Worm (Caenorhabditis elegans): Measurements from ENCODE around the gene hda-6.

Gene hda-6

ce11 chrIV:5326144-5326543 lies 38.0 kb downstream of the hda-6 start, which contains the start of gene Y4C6B.4:
Gene Y4C6B.4, plus strand, starts transcription at chrIV:5326444.
- TF ChIP-seq nhr-77 (tag; optimal IDR thresholded peaks at IDR 0.05) (no peak), hlh-17 (GFP tag; optimal IDR thresholded peaks at IDR 0.05; ENCODE audit: borderline replicate concordance) (no peak), grh-1 (GFP tag; IDR thresholded peaks at IDR 0.05) (no peak), nhr-84 (tag; optimal IDR thresholded peaks at IDR 0.05) (no peak), zip-4 (GFP tag; optimal IDR thresholded peaks at IDR 0.05) (no peak), dpl-1 (GFP tag; optimal IDR thresholded peaks at IDR 0.05) (no peak), snpc-4 (tag; optimal IDR thresholded peaks at IDR 0.05) (no peak), F16B12.6 (tag; optimal IDR thresholded peaks at IDR 0.05) (no peak), hlh-4 (tag; optimal IDR thresholded peaks at IDR 0.05) (no peak), unc-30 (tag; optimal IDR thresholded peaks at IDR 0.05) (no peak), lin-13 (GFP tag; optimal IDR thresholded peaks at IDR 0.05) (no peak), unc-98 (GFP tag; IDR thresholded peaks at IDR 0.05) (no peak), elt-3 (tag; optimal IDR thresholded peaks at IDR 0.05) (no peak)

- TF ChIP-seq fkh-10 (GFP tag; optimal IDR thresholded peaks at IDR 0.05) = no peak
- TF ChIP-seq unc-30 (tag; optimal IDR thresholded peaks at IDR 0.05) = no peak
- no peak for TF ChIP-seq lir-3 (tag; optimal IDR thresholded peaks at IDR 0.05; ENCODE audit: poor library complexity)
- peak; percentile 77 for TF ChIP-seq nhr-85 (tag)
- TF ChIP-seq dsc-1 (tag; optimal IDR thresholded peaks at IDR 0.05) = no peak
- TF ChIP-seq elt-2 (tag; optimal IDR thresholded peaks at IDR 0.05) = peak; percentile 2
- peak in 2 of 3 experiments; percentile 0 to 8 for TF ChIP-seq dpl-1 (GFP tag; optimal IDR thresholded peaks at IDR 0.05)
- TF ChIP-seq snpc-4 (tag; optimal IDR thresholded peaks at IDR 0.05) = peak; percentile 51
- peak; percentile 20 for TF ChIP-seq mep-1 (tag; optimal IDR thresholded peaks at IDR 0.05)
- TF ChIP-seq lsy-2 (tag; optimal IDR thresholded peaks at IDR 0.05) = peak; percentile 20 to 24
- TF ChIP-seq efl-1 (optimal IDR thresholded peaks at IDR 0.05) = peak; percentile 49 to 50
- TF ChIP-seq efl-1 (GFP tag; optimal IDR thresholded peaks at IDR 0.05 in 1 of 2) = peak in 1 of 2 experiments; percentile 18
- peak; percentile 24 for TF ChIP-seq swsn-7 (tag; optimal IDR thresholded peaks at IDR 0.05)
- peak in 1 of 2 experiments; percentile 37 for TF ChIP-seq lin-35 (GFP tag; optimal IDR thresholded peaks at IDR 0.05)
- TF ChIP-seq nhr-71 (tag; optimal IDR thresholded peaks at IDR 0.05) = peak; percentile 26
- TF ChIP-seq ceh-8 (GFP tag; optimal IDR thresholded peaks at IDR 0.05) = no peak
- no peak for TF ChIP-seq pqm-1 (tag; optimal IDR thresholded peaks at IDR 0.05)
- peak in 1 of 6 experiments; percentile 8 for TF ChIP-seq elt-3 (tag; optimal IDR thresholded peaks at IDR 0.05)
- no peak for TF ChIP-seq nhr-19 (GFP tag; conservative IDR thresholded peaks at IDR 0.05)
- peak; percentile 43 for TF ChIP-seq nhr-20 (tag; optimal IDR thresholded peaks at IDR 0.05)
Observed at ce11 chrIV:5318835-5319303, 45.2 kb downstream of the hda-6 start, which contains the start of gene slc-46A. Gene slc-46A, plus strand, starts transcription at chrIV:5319253.

ce11 chrIV:5317106-5317505 lies 47.0 kb downstream of the hda-6 start:
- TF ChIP-seq lin-13 (GFP tag; optimal IDR thresholded peaks at IDR 0.05) (no peak), snpc-4 (tag; optimal IDR thresholded peaks at IDR 0.05) (peak; percentile 97), skn-1 (tag; optimal IDR thresholded peaks at IDR 0.05) (no peak), snu-23 (GFP tag; optimal IDR thresholded peaks at IDR 0.05) (peak; percentile 61), aha-1 (tag; optimal IDR thresholded peaks at IDR 0.05) (no peak), rnt-1 (tag; optimal IDR thresholded peaks at IDR 0.05) (no peak), lin-15B (tag; optimal IDR thresholded peaks at IDR 0.05) (no peak), nhr-19 (GFP tag; conservative IDR thresholded peaks at IDR 0.05) (peak; percentile 81), aly-2 (tag; optimal IDR thresholded peaks at IDR 0.05) (peak; percentile 56), lir-3 (tag; optimal IDR thresholded peaks at IDR 0.05; ENCODE audit: poor library complexity) (no peak), sup-37 (GFP tag; optimal IDR thresholded peaks at IDR 0.05) (no peak), jun-1 (tag; optimal IDR thresholded peaks at IDR 0.05) (no peak), unc-98 (GFP tag; IDR thresholded peaks at IDR 0.05) (no peak), tlp-1 (tag; optimal IDR thresholded peaks at IDR 0.05) (no peak), nhr-90 (tag; optimal IDR thresholded peaks at IDR 0.05; ENCODE audit: poor library complexity) (peak; percentile 87), mep-1 (tag; optimal IDR thresholded peaks at IDR 0.05) (peak; percentile 22), pag-3 (tag; optimal IDR thresholded peaks at IDR 0.05; ENCODE audit: borderline replicate concordance, insufficient read depth) (no peak), swsn-7 (tag; optimal IDR thresholded peaks at IDR 0.05) (peak; percentile 51), ets-5 (GFP tag; IDR thresholded peaks at IDR 0.05) (no peak), tbx-2 (tag; optimal IDR thresholded peaks at IDR 0.05) (peak; percentile 11), nhr-47 (tag; optimal IDR thresholded peaks at IDR 0.05) (peak; percentile 59), mab-9 (GFP tag; IDR thresholded peaks at IDR 0.05) (peak; percentile 24; the same call in 1 of the 2 replicates), ceh-8 (GFP tag; optimal IDR thresholded peaks at IDR 0.05) (no peak), hlh-17 (GFP tag; optimal IDR thresholded peaks at IDR 0.05; ENCODE audit: borderline replicate concordance) (no peak), elt-3 (tag; optimal IDR thresholded peaks at IDR 0.05) (peak in 1 of 6 experiments; percentile 62), ceh-88 (GFP tag; IDR thresholded peaks at IDR 0.05) (peak; percentile 52), lin-35 (GFP tag; optimal IDR thresholded peaks at IDR 0.05) (peak in 1 of 2 experiments; percentile 44), elt-2 (tag; optimal IDR thresholded peaks at IDR 0.05) (peak; percentile 47), alr-1 (tag; optimal IDR thresholded peaks at IDR 0.05; ENCODE audit: borderline replicate concordance) (no peak), grh-1 (GFP tag; IDR thresholded peaks at IDR 0.05) (peak; percentile 64; the same call in 1 of the 2 replicates)
